Fruit fly (Drosophila melanogaster): ENCODE results near the gene Efa6.

dm6 chr3R:22609185-22609584, 21.6 kb downstream of the Efa6 start, which contains the start of gene CG13843:
- TF ChIP-seq CG5245 (GFP tag; optimal IDR thresholded peaks at IDR 0.05) = no peak
- TF ChIP-seq CG4730 (GFP tag; IDR thresholded peaks at IDR 0.05) = no peak
- TF ChIP-seq CG7928 (GFP tag; optimal IDR thresholded peaks at IDR 0.05) = no peak
- no peak for TF ChIP-seq klu (GFP tag; IDR thresholded peaks at IDR 0.05)
- TF ChIP-seq PHDP (tag; optimal IDR thresholded peaks at IDR 0.05) = no peak
- no peak for TF ChIP-seq cwo (GFP tag; optimal IDR thresholded peaks at IDR 0.05)
- no peak for TF ChIP-seq ttk (GFP tag; IDR thresholded peaks at IDR 0.05)
- no peak for TF ChIP-seq vfl (GFP tag; optimal IDR thresholded peaks at IDR 0.05)
- no peak for TF ChIP-seq Neu2 (GFP tag; optimal IDR thresholded peaks at IDR 0.05; ENCODE audit: borderline replicate concordance)
- no peak for TF ChIP-seq CG16779 (GFP tag; IDR thresholded peaks at IDR 0.05)
- no peak for TF ChIP-seq CG9817 (tag; optimal IDR thresholded peaks at IDR 0.05)
